Worm (Caenorhabditis elegans) whole organism, L2 larva: ENCODE data around the gene srh-22.

Experiments
- C34F6.9 ChIP-seq: fragments of 150-350 bp; optimal IDR thresholded peaks from 2 replicates; lab custom pipeline; 2014; ENCODE audit warnings: missing biosample characterization, missing genetic modification characterization
- F13H6.1 ChIP-seq: sonication (generic microtip); optimal IDR thresholded peaks from 2 replicates; lab custom pipeline; 2016; ENCODE audit warnings: missing genetic modification characterization, missing compliant biosample characterization
- R02D3.7 ChIP-seq: fragments of 150-350 bp; optimal IDR thresholded peaks from 2 replicates; lab custom pipeline; 2014; ENCODE audit warnings: missing biosample characterization, missing genetic modification characterization
- ZK546.5 ChIP-seq: sonication (generic microtip); optimal IDR thresholded peaks from 2 replicates; lab custom pipeline; 2017; ENCODE audit warnings: missing biosample characterization, missing genetic modification characterization
- alr-1 ChIP-seq: fragments of 150-350 bp; optimal IDR thresholded peaks from 2 replicates; lab custom pipeline; 2014; ENCODE audit warnings: missing biosample characterization, missing genetic modification characterization
- aly-2 ChIP-seq: fragments of 150-350 bp; optimal IDR thresholded peaks from 2 replicates; lab custom pipeline; 2014; ENCODE audit warnings: missing biosample characterization, missing genetic modification characterization
- ama-1 ChIP-seq: fragments of 150-350 bp; optimal IDR thresholded peaks from 2 replicates; lab custom pipeline; 2018; ENCODE audit warnings: inconsistent platforms
- blmp-1 ChIP-seq: sonication (generic microtip); optimal IDR thresholded peaks from 2 replicates; lab custom pipeline; 2017; ENCODE audit warnings: missing genetic modification characterization, mild to moderate bottlenecking, missing compliant biosample characterization, antibody characterized with exemption, moderate library complexity; ENCODE audit not compliant: insufficient read depth
- ceh-16 ChIP-seq: fragments of 150-350 bp; optimal IDR thresholded peaks from 2 replicates; lab custom pipeline; 2014; ENCODE audit warnings: missing biosample characterization, missing genetic modification characterization
- ceh-82 ChIP-seq: fragments of 150-350 bp; optimal IDR thresholded peaks from 2 replicates; lab custom pipeline; 2014; ENCODE audit warnings: missing biosample characterization, missing genetic modification characterization
- crh-2 ChIP-seq: sonication (generic microtip); optimal IDR thresholded peaks from 2 replicates; lab custom pipeline; 2017; ENCODE audit warnings: missing biosample characterization, missing genetic modification characterization
- egl-27 ChIP-seq: sonication (generic microtip); optimal IDR thresholded peaks from 3 replicates; lab custom pipeline; 2017; ENCODE audit warnings: missing biosample characterization, missing genetic modification reagents, missing genetic modification characterization
- elt-1 ChIP-seq: fragments of 150-350 bp; optimal IDR thresholded peaks from 2 replicates; lab custom pipeline; 2014; ENCODE audit warnings: missing biosample characterization, missing genetic modification characterization
- elt-3 ChIP-seq: sonication (generic microtip); optimal IDR thresholded peaks from 2 replicates; lab custom pipeline; 2017; ENCODE audit warnings: missing biosample characterization, missing genetic modification characterization
- fos-1 ChIP-seq: fragments of 150-350 bp; optimal IDR thresholded peaks from 2 replicates; lab custom pipeline; 2014; ENCODE audit warnings: missing biosample characterization, missing genetic modification characterization
- gmeb-1 ChIP-seq: fragments of 150-350 bp; optimal IDR thresholded peaks from 2 replicates; lab custom pipeline; 2014; ENCODE audit warnings: missing biosample characterization, missing genetic modification characterization
- lin-13 ChIP-seq: fragments of 150-350 bp; optimal IDR thresholded peaks from 2 replicates; lab custom pipeline; 2014; ENCODE audit warnings: missing biosample characterization, missing genetic modification reagents, missing genetic modification characterization
- lin-39 ChIP-seq: fragments of 150-350 bp; optimal IDR thresholded peaks from 2 replicates; lab custom pipeline; 2014; ENCODE audit warnings: missing biosample characterization, missing genetic modification reagents, missing genetic modification characterization
- lsy-2 ChIP-seq, 2 experiments: fragments of 150-350 bp in 1 of 2; sonication (generic microtip) in 1 of 2; optimal IDR thresholded peaks; 2 replicates each; lab custom pipeline; 2014 to 2017; ENCODE audit warnings: missing biosample characterization in 2 of 2, missing genetic modification characterization in 2 of 2
- mbf-1 ChIP-seq: sonication (generic microtip); optimal IDR thresholded peaks from 2 replicates; lab custom pipeline; 2017; ENCODE audit warnings: missing biosample characterization, missing genetic modification characterization
- nhr-11 ChIP-seq: fragments of 150-350 bp; optimal IDR thresholded peaks from 2 replicates; lab custom pipeline; 2014; ENCODE audit warnings: missing biosample characterization, missing genetic modification characterization
- nhr-12 ChIP-seq: fragments of 150-350 bp; optimal IDR thresholded peaks from 2 replicates; lab custom pipeline; 2014; ENCODE audit warnings: missing biosample characterization, missing genetic modification characterization
- nhr-129 ChIP-seq: fragments of 150-350 bp; optimal IDR thresholded peaks from 2 replicates; lab custom pipeline; 2014; ENCODE audit warnings: missing biosample characterization, missing genetic modification characterization
- nhr-21 ChIP-seq: fragments of 150-350 bp; optimal IDR thresholded peaks from 2 replicates; lab custom pipeline; 2014; ENCODE audit warnings: missing biosample characterization, missing genetic modification characterization
- nhr-25 ChIP-seq: fragments of 150-350 bp; sonication (generic microtip); optimal IDR thresholded peaks from 3 replicates; lab custom pipeline; 2014; ENCODE audit warnings: missing biosample characterization, missing genetic modification characterization
- nhr-77 ChIP-seq: fragments of 150-350 bp; optimal IDR thresholded peaks from 2 replicates; lab custom pipeline; 2014; ENCODE audit warnings: missing biosample characterization, missing genetic modification characterization
- peb-1 ChIP-seq: fragments of 150-350 bp; optimal IDR thresholded peaks from 2 replicates; lab custom pipeline; 2014; ENCODE audit warnings: missing biosample characterization, missing genetic modification characterization
- sem-4 ChIP-seq: fragments of 150-350 bp; optimal IDR thresholded peaks from 2 replicates; lab custom pipeline; 2014; ENCODE audit warnings: missing biosample characterization, missing genetic modification reagents, missing genetic modification characterization
- sma-3 ChIP-seq: sonication (generic microtip); optimal IDR thresholded peaks from 2 replicates; lab custom pipeline; 2016; ENCODE audit warnings: missing genetic modification reagents, missing genetic modification characterization, missing compliant biosample characterization
- sma-9 ChIP-seq, 2 experiments: fragments of 150-350 bp in 1 of 2; sonication (generic microtip) in 1 of 2; optimal IDR thresholded peaks; 2 replicates each; lab custom pipeline; 2014 to 2016; ENCODE audit warnings: missing genetic modification characterization in 2 of 2, mild to moderate bottlenecking in 1 of 2, missing biosample characterization in 1 of 2, missing compliant biosample characterization in 1 of 2, missing genetic modification reagents in 1 of 2, moderate library complexity in 1 of 2
- snpc-4 ChIP-seq: fragments of 150-350 bp; optimal IDR thresholded peaks from 2 replicates; lab custom pipeline; 2014; ENCODE audit warnings: missing biosample characterization, missing genetic modification characterization
- zag-1 ChIP-seq: fragments of 150-350 bp; optimal IDR thresholded peaks from 2 replicates; lab custom pipeline; 2014; ENCODE audit warnings: missing biosample characterization, missing genetic modification characterization
- ztf-4 ChIP-seq: fragments of 150-350 bp; optimal IDR thresholded peaks from 2 replicates; lab custom pipeline; 2014; ENCODE audit warnings: missing biosample characterization, missing genetic modification characterization

Gene srh-22

ce11 chrV:4935096-4935495 is 13.0 kb downstream of the srh-22 start:
- no peak for TF ChIP-seq ama-1 (lab: Kevin White, UChicago)
- TF ChIP-seq gmeb-1 (tag; lab: Kevin White, UChicago), result no peak
- no peak for TF ChIP-seq C34F6.9 (tag; lab: Kevin White, UChicago)
- peak; percentile 30 for TF ChIP-seq fos-1 (tag; lab: Kevin White, UChicago)
- TF ChIP-seq nhr-129 (tag; lab: Kevin White, UChicago), result no peak
- TF ChIP-seq mbf-1 (tag; lab: Kevin White, UChicago), result no peak
- TF ChIP-seq nhr-12 (tag; lab: Kevin White, UChicago), result no peak
- TF ChIP-seq alr-1 (tag; lab: Kevin White, UChicago), result no peak

ce11 chrV:4937337-4937736 is 15.2 kb downstream of the srh-22 start:
- TF ChIP-seq lin-39 (tag; lab: Kevin White, UChicago) (no peak), sma-3 (GFP tag; lab: Kevin White, UChicago) (no peak), nhr-12 (tag; lab: Kevin White, UChicago) (no peak), C34F6.9 (tag; lab: Kevin White, UChicago) (no peak), fos-1 (tag; lab: Kevin White, UChicago) (no peak), crh-2 (tag; lab: Kevin White, UChicago) (no peak), ZK546.5 (tag; lab: Kevin White, UChicago) (no peak), lsy-2 (tag; optimal IDR thresholded peaks at IDR 0.05; lab: Kevin White, UChicago) (no peak), elt-1 (tag; lab: Kevin White, UChicago) (no peak), nhr-21 (no peak), ceh-82 (tag; lab: Kevin White, UChicago) (no peak)

- TF ChIP-seq mbf-1 (tag; lab: Kevin White, UChicago) (no peak), nhr-77 (tag; lab: Kevin White, UChicago) (no peak)
- TF ChIP-seq, all 48 proteins: peak for 0
Measured at ce11 chrV:4944219-4944618, 22.1 kb downstream of the srh-22 start, which contains the start of gene str-211. TSS of gene str-211 (minus strand) at chrV:4944319.

ce11 chrV:4948635-4949034 is 26.5 kb downstream of the srh-22 start, which contains the start of gene str-209:
TSS of gene str-209 (plus strand) at chrV:4948935.
- TF ChIP-seq lin-13 (GFP tag; lab: Kevin White, UChicago), result no peak
- no peak for TF ChIP-seq nhr-21
- TF ChIP-seq nhr-129 (tag; lab: Kevin White, UChicago), result no peak
- no peak for TF ChIP-seq egl-27
- no peak for TF ChIP-seq sma-3 (GFP tag; lab: Kevin White, UChicago)
- no peak for TF ChIP-seq zag-1 (tag; lab: Kevin White, UChicago)
- no peak for TF ChIP-seq crh-2 (tag; lab: Kevin White, UChicago)
- TF ChIP-seq F13H6.1 (tag; lab: Kevin White, UChicago), result no peak
- no peak for TF ChIP-seq elt-3 (tag; lab: Kevin White, UChicago)
- no peak for TF ChIP-seq ceh-16 (tag; lab: Kevin White, UChicago)

- TF ChIP-seq sma-9 (GFP tag; optimal IDR thresholded peaks at IDR 0.05; lab: Kevin White, UChicago), result no peak
- no peak for TF ChIP-seq sma-9 (tag; optimal IDR thresholded peaks at IDR 0.05; lab: Kevin White, UChicago)
- no peak for TF ChIP-seq blmp-1 (tag; lab: Kevin White, UChicago)
- TF ChIP-seq nhr-77 (tag; lab: Kevin White, UChicago), result no peak
- TF ChIP-seq R02D3.7 (tag; lab: Kevin White, UChicago), result no peak
- TF ChIP-seq C34F6.9 (tag; lab: Kevin White, UChicago), result no peak
- TF ChIP-seq snpc-4 (tag; lab: Kevin White, UChicago), result no peak
- TF ChIP-seq sem-4, result no peak
- TF ChIP-seq nhr-11 (tag; lab: Kevin White, UChicago), result no peak
- no peak for TF ChIP-seq ztf-4 (tag; lab: Kevin White, UChicago)
- no peak for TF ChIP-seq ZK546.5 (tag; lab: Kevin White, UChicago)
- TF ChIP-seq nhr-25 (tag; lab: Kevin White, UChicago), result no peak
Measured at ce11 chrV:4951434-4951833, 29.3 kb downstream of the srh-22 start, which contains the start of gene str-207. TSS of gene str-207 (plus strand) at chrV:4951734.

- TF ChIP-seq egl-27, result no peak
- TF ChIP-seq peb-1, result no peak
- no peak for TF ChIP-seq lin-39 (tag; lab: Kevin White, UChicago)
- no peak for TF ChIP-seq sma-9 (GFP tag; optimal IDR thresholded peaks at IDR 0.05; lab: Kevin White, UChicago)
- no peak for TF ChIP-seq sma-9 (tag; optimal IDR thresholded peaks at IDR 0.05; lab: Kevin White, UChicago)
- TF ChIP-seq zag-1 (tag; lab: Kevin White, UChicago), result no peak
- no peak for TF ChIP-seq lsy-2 (tag; optimal IDR thresholded peaks at IDR 0.05; lab: Kevin White, UChicago)
- no peak for TF ChIP-seq nhr-25 (tag; lab: Kevin White, UChicago)
- no peak for TF ChIP-seq nhr-77 (tag; lab: Kevin White, UChicago)
- TF ChIP-seq elt-1 (tag; lab: Kevin White, UChicago), result no peak
- TF ChIP-seq ceh-82 (tag; lab: Kevin White, UChicago), result no peak
- no peak for TF ChIP-seq gmeb-1 (tag; lab: Kevin White, UChicago)
- TF ChIP-seq aly-2 (tag; lab: Kevin White, UChicago), result no peak
Measured at ce11 chrV:4956529-4956928, 34.4 kb downstream of the srh-22 start, which contains the start of gene str-208. TSS of gene str-208 (plus strand) at chrV:4956829.
